Worm (Caenorhabditis elegans): ENCODE data around the gene F20G2.2.

ce11 chrV:13748658-13749057 lies 7.6 kb downstream of the F20G2.2 start, which contains the start of gene F35E12.10:
- TF ChIP-seq aly-2 (tag; optimal IDR thresholded peaks at IDR 0.05) (no peak), snpc-4 (tag; optimal IDR thresholded peaks at IDR 0.05) (no peak)
